Worm (Caenorhabditis elegans) whole organism, midembryonic: ENCODE results near the gene rpl-25.1.

Source experiments
- T22C8.4 ChIP-seq: fragments of 200-800 bp; sonication (Bioruptor generic); IDR thresholded peaks from 2 replicates; pipeline ENCODE4 v1.3.6; 2022; ENCODE audit warnings: missing genetic modification characterization, missing compliant biosample characterization
- cog-1 ChIP-seq: sonication (generic microtip); optimal IDR thresholded peaks from 2 replicates; lab custom pipeline; 2016; ENCODE audit warnings: missing genetic modification characterization, missing compliant biosample characterization
- flt-1 ChIP-seq: fragments of 200-800 bp; sonication (Bioruptor generic); IDR thresholded peaks from 2 replicates; pipeline ENCODE4 v1.3.6; 2022; ENCODE audit warnings: missing genetic modification characterization, missing compliant biosample characterization
- klf-2 ChIP-seq: fragments of 200-800 bp; sonication (Bioruptor generic); conservative IDR thresholded peaks from 2 replicates; pipeline ENCODE4 v1.3.6; 2022; ENCODE audit warnings: missing genetic modification reagents, missing genetic modification characterization, missing compliant biosample characterization
- ref-1 ChIP-seq: fragments of 200-800 bp; sonication (Bioruptor generic); conservative IDR thresholded peaks from 2 replicates; pipeline ENCODE4 v1.3.6; 2022; ENCODE audit warnings: missing genetic modification reagents, missing genetic modification characterization, missing compliant biosample characterization
- ztf-29 ChIP-seq: fragments of 200-800 bp; sonication (Bioruptor generic); IDR thresholded peaks from 2 replicates; pipeline ENCODE4 v1.3.6; 2022; ENCODE audit warnings: missing genetic modification reagents, missing genetic modification characterization, missing compliant biosample characterization

DNA sequence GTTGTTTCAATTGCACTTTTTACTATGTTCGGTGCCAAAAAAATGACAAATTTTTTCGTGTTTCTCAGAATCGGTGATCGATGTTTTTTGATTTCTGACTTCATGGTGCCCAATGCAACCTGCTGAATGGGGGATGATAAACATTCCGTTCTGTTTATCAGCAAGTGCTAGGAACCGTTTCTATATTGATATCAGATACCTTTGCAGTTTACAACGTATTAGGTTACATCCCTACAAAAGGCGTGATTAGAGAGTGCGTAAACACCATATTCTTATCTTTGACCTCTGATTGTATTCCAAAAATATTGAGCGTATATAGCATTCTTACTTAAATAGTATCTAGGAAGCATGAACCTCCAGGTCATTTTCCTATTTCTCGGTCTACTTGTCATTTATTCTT, 17.8 kb downstream of the rpl-25.1 start, which contains the start of gene aman-1:
- no peak for TF ChIP-seq ztf-29 (GFP tag; lab: Robert Waterston, UW)
- no peak for TF ChIP-seq flt-1
- TF ChIP-seq cog-1: no peak
- TF ChIP-seq ref-1 (GFP tag; lab: Robert Waterston, UW): no peak
- no peak for TF ChIP-seq klf-2
- TF ChIP-seq T22C8.4 (GFP tag; lab: Robert Waterston, UW): no peak
